Fruit fly (Drosophila melanogaster) whole organism, embryonic: ENCODE measurements around the gene Ugt37C2.

ENCODE experiments used
- Adf1 ChIP-seq: fragments of 200-800 bp; sonication (Bioruptor generic); IDR thresholded peaks from 2 replicates; pipeline ENCODE4 v1.3.6; 2022; ENCODE audit warnings: missing biosample characterization, missing genetic modification characterization
- C15 ChIP-seq: fragments of 200-800 bp; sonication (Bioruptor generic); IDR thresholded peaks from 3 replicates; pipeline ENCODE4 v1.3.6; 2022; ENCODE audit warnings: missing biosample characterization, missing genetic modification characterization
- CG11504 ChIP-seq: fragments of 200-800 bp; sonication (Bioruptor generic); optimal IDR thresholded peaks from 3 replicates; lab custom pipeline; 2019; ENCODE audit warnings: missing biosample characterization, mild to moderate bottlenecking, missing genetic modification characterization, moderate library complexity
- CG1233 ChIP-seq: fragments of 200-800 bp; sonication (Bioruptor generic); optimal IDR thresholded peaks from 4 replicates; lab custom pipeline; 2018; ENCODE audit warnings: missing biosample characterization, mild to moderate bottlenecking, missing genetic modification characterization
- CG14050 ChIP-seq: fragments of 200-800 bp; sonication (Bioruptor generic); IDR thresholded peaks from 3 replicates; pipeline ENCODE4 v1.3.6; 2022; ENCODE audit warnings: missing biosample characterization, missing genetic modification characterization
- CG15269 ChIP-seq: fragments of 200-800 bp; sonication (Bioruptor generic); optimal IDR thresholded peaks from 2 replicates; lab custom pipeline; 2018; ENCODE audit warnings: missing biosample characterization, mild to moderate bottlenecking, missing genetic modification characterization, moderate library complexity
- CG15696 ChIP-seq: fragments of 200-800 bp; sonication (Bioruptor generic); optimal IDR thresholded peaks from 2 replicates; lab custom pipeline; 2019; ENCODE audit warnings: missing biosample characterization, mild to moderate bottlenecking, missing genetic modification characterization, moderate library complexity
- CG1603 ChIP-seq: fragments of 200-800 bp; sonication (Bioruptor generic); optimal IDR thresholded peaks from 2 replicates; lab custom pipeline; 2019; ENCODE audit warnings: missing biosample characterization, mild to moderate bottlenecking, missing genetic modification characterization, moderate library complexity
- CG17829 ChIP-seq: fragments of 200-800 bp; optimal IDR thresholded peaks from 2 replicates; lab custom pipeline; 2019; ENCODE audit warnings: missing biosample characterization, mild to moderate bottlenecking, missing genetic modification characterization, moderate library complexity
- CG18476 ChIP-seq: fragments of 200-800 bp; sonication (Bioruptor generic); optimal IDR thresholded peaks from 2 replicates; lab custom pipeline; 2016; ENCODE audit warnings: missing biosample characterization, mild to moderate bottlenecking, missing genetic modification characterization
- CG30403 ChIP-seq: fragments of 200-800 bp; sonication (Bioruptor generic); optimal IDR thresholded peaks from 3 replicates; lab custom pipeline; 2016; ENCODE audit warnings: missing biosample characterization, missing genetic modification characterization
- CG30431 ChIP-seq: fragments of 200-800 bp; sonication (Bioruptor generic); optimal IDR thresholded peaks from 2 replicates; lab custom pipeline; 2017; ENCODE audit warnings: missing biosample characterization, missing genetic modification characterization
- CG31441 ChIP-seq: fragments of 200-800 bp; sonication (Bioruptor generic); IDR thresholded peaks from 2 replicates; pipeline ENCODE4 v1.3.6; 2022; ENCODE audit warnings: missing biosample characterization, missing genetic modification characterization
- CG3407 ChIP-seq: fragments of 200-800 bp; sonication (Bioruptor generic); optimal IDR thresholded peaks from 2 replicates; lab custom pipeline; 2018; ENCODE audit warnings: missing biosample characterization, mild to moderate bottlenecking, missing genetic modification characterization
- CG5245 ChIP-seq: fragments of 200-800 bp; sonication (Bioruptor generic); optimal IDR thresholded peaks from 3 replicates; lab custom pipeline; 2016; ENCODE audit warnings: missing biosample characterization, missing genetic modification characterization
- CG6683 ChIP-seq: fragments of 200-800 bp; sonication (Bioruptor generic); optimal IDR thresholded peaks from 2 replicates; lab custom pipeline; 2017; ENCODE audit warnings: missing biosample characterization, mild to moderate bottlenecking, missing genetic modification characterization, missing genetic modification reagents
- CG7745 ChIP-seq: fragments of 200-800 bp; sonication (Bioruptor generic); optimal IDR thresholded peaks from 2 replicates; lab custom pipeline; 2018; ENCODE audit warnings: missing biosample characterization, mild to moderate bottlenecking, missing genetic modification characterization, moderate library complexity
- CG8359 ChIP-seq: fragments of 200-800 bp; sonication (Bioruptor generic); optimal IDR thresholded peaks from 2 replicates; lab custom pipeline; 2017; ENCODE audit warnings: missing biosample characterization, mild to moderate bottlenecking, missing genetic modification characterization, borderline replicate concordance
- D19A ChIP-seq: fragments of 200-800 bp; optimal IDR thresholded peaks from 3 replicates; lab custom pipeline; 2019; ENCODE audit warnings: missing biosample characterization, mild to moderate bottlenecking, missing genetic modification characterization, moderate library complexity
- Dek ChIP-seq: fragments of 200-800 bp; sonication (Bioruptor generic); optimal IDR thresholded peaks from 3 replicates; lab custom pipeline; 2019; ENCODE audit warnings: missing biosample characterization, mild to moderate bottlenecking, missing genetic modification characterization, moderate library complexity
- Eip74EF ChIP-seq, 2 experiments: fragments of 200-800 bp in 1 of 2; fragments of >200 bp in 1 of 2; sonication (Bioruptor generic) in 1 of 2; optimal IDR thresholded peaks; 2 replicates each; lab custom pipeline; 2017 to 2019; ENCODE audit warnings: missing biosample characterization in 2 of 2, missing genetic modification characterization in 2 of 2, mild to moderate bottlenecking in 1 of 2, moderate library complexity in 1 of 2
- H15 ChIP-seq: fragments of 200-800 bp; sonication (Bioruptor generic); IDR thresholded peaks from 3 replicates; pipeline ENCODE4 v1.3.6; 2022; ENCODE audit warnings: missing biosample characterization, missing genetic modification characterization
- NC2β ChIP-seq: fragments of 200-800 bp; sonication (Bioruptor generic); optimal IDR thresholded peaks from 2 replicates; lab custom pipeline; 2016; ENCODE audit warnings: missing biosample characterization, missing genetic modification characterization
- NfI ChIP-seq: fragments of 200-800 bp; sonication (Bioruptor generic); optimal IDR thresholded peaks from 3 replicates; lab custom pipeline; 2018; ENCODE audit warnings: missing biosample characterization, mild to moderate bottlenecking, missing genetic modification characterization, moderate library complexity
- Pdp1 ChIP-seq, 2 experiments: fragments of 200-800 bp; sonication (Bioruptor generic); optimal IDR thresholded peaks; 3 replicates each; lab custom pipeline; 2016; ENCODE audit warnings: missing biosample characterization in 2 of 2, missing genetic modification characterization in 2 of 2, mild to moderate bottlenecking in 1 of 2, moderate library complexity in 1 of 2
- Sox102F ChIP-seq: fragments of 200-800 bp; sonication (Bioruptor generic); optimal IDR thresholded peaks from 2 replicates; lab custom pipeline; 2018; ENCODE audit warnings: missing biosample characterization, mild to moderate bottlenecking, missing genetic modification characterization, moderate library complexity
- Spps ChIP-seq: fragments of 200-800 bp; sonication (Bioruptor generic); optimal IDR thresholded peaks from 2 replicates; lab custom pipeline; 2018; ENCODE audit warnings: missing biosample characterization, mild to moderate bottlenecking, missing genetic modification characterization
- az2 ChIP-seq: fragments of 200-800 bp; sonication (Bioruptor generic); optimal IDR thresholded peaks from 3 replicates; lab custom pipeline; 2016; ENCODE audit warnings: missing biosample characterization, missing genetic modification characterization
- bigmax ChIP-seq: fragments of 200-800 bp; sonication (Bioruptor generic); optimal IDR thresholded peaks from 2 replicates; lab custom pipeline; 2018; ENCODE audit warnings: missing biosample characterization, mild to moderate bottlenecking, missing genetic modification characterization
- chn ChIP-seq: fragments of 200-800 bp; sonication (Bioruptor generic); optimal IDR thresholded peaks from 2 replicates; lab custom pipeline; 2016; ENCODE audit warnings: missing biosample characterization, missing genetic modification characterization
- dmrt11E ChIP-seq: fragments of 200-800 bp; sonication (Bioruptor generic); optimal IDR thresholded peaks from 3 replicates; lab custom pipeline; 2018; ENCODE audit warnings: missing biosample characterization, mild to moderate bottlenecking, missing genetic modification characterization, moderate library complexity
- dpn ChIP-seq, 2 experiments: fragments of 200-800 bp; sonication (Bioruptor generic); optimal IDR thresholded peaks; 3 replicates each; lab custom pipeline; 2016; ENCODE audit warnings: missing biosample characterization in 2 of 2, missing genetic modification characterization in 2 of 2
- fd96Cb ChIP-seq: fragments of 200-800 bp; sonication (Bioruptor generic); optimal IDR thresholded peaks from 2 replicates; lab custom pipeline; 2018; ENCODE audit warnings: missing biosample characterization, mild to moderate bottlenecking, missing genetic modification characterization, moderate library complexity
- gem ChIP-seq: fragments of 200-800 bp; sonication (Bioruptor generic); optimal IDR thresholded peaks from 2 replicates; lab custom pipeline; 2019; ENCODE audit warnings: missing biosample characterization, mild to moderate bottlenecking, missing genetic modification characterization, moderate library complexity
- knrl ChIP-seq: fragments of 200-800 bp; sonication (Bioruptor generic); IDR thresholded peaks from 3 replicates; pipeline ENCODE4 v1.3.6; 2022; ENCODE audit warnings: missing biosample characterization, missing genetic modification characterization; ENCODE audit not compliant: partially characterized antibody
- lola ChIP-seq, 3 experiments: fragments of >200 bp in 2 of 3; fragments of 200-800 bp in 1 of 3; sonication (Bioruptor generic) in 1 of 3; optimal IDR thresholded peaks; 2 replicates each; lab custom pipeline; 2017 to 2019; ENCODE audit warnings: missing biosample characterization in 3 of 3, missing genetic modification characterization in 3 of 3, mild to moderate bottlenecking in 1 of 3, moderate library complexity in 1 of 3
- luna ChIP-seq: fragments of 200-800 bp; sonication (Bioruptor generic); optimal IDR thresholded peaks from 2 replicates; lab custom pipeline; 2016; ENCODE audit warnings: missing biosample characterization, missing genetic modification characterization
- org-1 ChIP-seq: fragments of 200-800 bp; sonication (Bioruptor generic); optimal IDR thresholded peaks from 2 replicates; lab custom pipeline; 2017; ENCODE audit warnings: missing biosample characterization, missing genetic modification characterization
- otp ChIP-seq: fragments of 200-800 bp; sonication (Bioruptor generic); IDR thresholded peaks from 3 replicates; pipeline ENCODE4, ENCODE4 v1.3.6; 2022; ENCODE audit warnings: missing biosample characterization, missing genetic modification characterization
- rib ChIP-seq: fragments of 200-800 bp; sonication (Bioruptor generic); IDR thresholded peaks from 2 replicates; pipeline ENCODE4 v1.3.6; 2022; ENCODE audit warnings: missing biosample characterization, missing genetic modification characterization
- row ChIP-seq: fragments of 200-800 bp; sonication (Bioruptor generic); IDR thresholded peaks from 3 replicates; pipeline ENCODE4 v1.3.6; 2022; ENCODE audit warnings: missing biosample characterization, missing genetic modification characterization
- tgo ChIP-seq: fragments of 200-800 bp; sonication (Bioruptor generic); IDR thresholded peaks from 3 replicates; pipeline ENCODE4 v1.3.6; 2022; ENCODE audit warnings: missing biosample characterization, missing genetic modification characterization
- tin ChIP-seq: fragments of 200-800 bp; sonication (Bioruptor generic); optimal IDR thresholded peaks from 3 replicates; lab custom pipeline; 2016; ENCODE audit warnings: missing biosample characterization, missing genetic modification characterization
- trem ChIP-seq: fragments of 200-800 bp; optimal IDR thresholded peaks from 3 replicates; lab custom pipeline; 2019; ENCODE audit warnings: missing biosample characterization, mild to moderate bottlenecking, missing genetic modification characterization, moderate library complexity
- twi ChIP-seq: fragments of 200-800 bp; optimal IDR thresholded peaks from 2 replicates; lab custom pipeline; 2019; ENCODE audit warnings: missing biosample characterization, mild to moderate bottlenecking, missing genetic modification characterization, moderate library complexity
- vnd ChIP-seq: fragments of 200-800 bp; sonication (Bioruptor generic); IDR thresholded peaks from 3 replicates; pipeline ENCODE4 v1.3.6; 2022; ENCODE audit warnings: missing biosample characterization, missing genetic modification characterization; ENCODE audit not compliant: partially characterized antibody
- zen2 ChIP-seq: fragments of 200-800 bp; sonication (Bioruptor generic); IDR thresholded peaks from 3 replicates; pipeline ENCODE4 v1.3.6; 2022; ENCODE audit warnings: missing biosample characterization, missing genetic modification characterization; ENCODE audit not compliant: partially characterized antibody
- zfh1 ChIP-seq: fragments of 200-800 bp; sonication (Bioruptor generic); IDR thresholded peaks from 3 replicates; pipeline ENCODE4 v1.3.6; 2022; ENCODE audit warnings: missing biosample characterization, missing genetic modification characterization

Ugt37C2 gene

dm6 chr2L:16818335-16818973, 24.4 kb downstream of the Ugt37C2 start (continued):
- peak; percentile 20 for TF ChIP-seq CG8359 (GFP tag; lab: Kevin White, UChicago)
- TF ChIP-seq CG31441 (GFP tag; lab: Robert Waterston, UW) = peak; percentile 65
- peak; percentile 33 for TF ChIP-seq CG1233 (GFP tag; lab: Kevin White, UChicago)
- no peak for TF ChIP-seq C15 (GFP tag; lab: Robert Waterston, UW)
- TF ChIP-seq D19A (tag; lab: Kevin White, UChicago) = peak; percentile 50
- TF ChIP-seq Sox102F (GFP tag; lab: Kevin White, UChicago) = peak; percentile 43
- no peak for TF ChIP-seq bigmax (GFP tag; lab: Kevin White, UChicago)
- TF ChIP-seq CG15269 = peak; percentile 30
- TF ChIP-seq CG6683 (GFP tag; lab: Kevin White, UChicago) = no peak
- no peak for TF ChIP-seq CG5245 (GFP tag; lab: Kevin White, UChicago)
- peak in 1 of 3 experiments; percentile 56 for TF ChIP-seq lola (GFP tag; optimal IDR thresholded peaks at IDR 0.05; lab: Kevin White, UChicago)
- no peak for TF ChIP-seq chn (GFP tag; lab: Kevin White, UChicago)
- peak; percentile 21; the same call in 1 of the 3 replicates for TF ChIP-seq H15 (GFP tag; lab: Robert Waterston, UW)
- TF ChIP-seq NfI = peak; percentile 21
- peak; percentile 8 for TF ChIP-seq tin (GFP tag; lab: Kevin White, UChicago)
- TF ChIP-seq fd96Cb (tag; lab: Kevin White, UChicago) = peak; percentile 37
- TF ChIP-seq az2 (GFP tag; lab: Kevin White, UChicago) = peak; percentile 40
- TF ChIP-seq CG30431 (GFP tag; lab: Kevin White, UChicago) = no peak
- no peak for TF ChIP-seq knrl (GFP tag; lab: Robert Waterston, UW)
- peak in 1 of 2 experiments; percentile 12 for TF ChIP-seq dpn (GFP tag; optimal IDR thresholded peaks at IDR 0.05; lab: Kevin White, UChicago)
- peak; percentile 11 for TF ChIP-seq CG1603 (tag; lab: Kevin White, UChicago)
- no peak for TF ChIP-seq twi (tag; lab: Kevin White, UChicago)
- peak; percentile 35 for TF ChIP-seq CG30403 (GFP tag; lab: Kevin White, UChicago)
- peak; percentile 42; the same call in 1 of the 3 replicates for TF ChIP-seq row
- no peak for TF ChIP-seq CG15696 (tag; lab: Kevin White, UChicago)
- peak in 1 of 2 experiments; percentile 17 for TF ChIP-seq Eip74EF (GFP tag; optimal IDR thresholded peaks at IDR 0.05; lab: Kevin White, UChicago)
- no peak for TF ChIP-seq CG14050 (GFP tag; lab: Robert Waterston, UW)
- TF ChIP-seq org-1 (GFP tag; lab: Kevin White, UChicago) = peak; percentile 22
- peak; percentile 3 for TF ChIP-seq CG18476 (GFP tag; lab: Kevin White, UChicago)
- TF ChIP-seq Adf1 (GFP tag; lab: Robert Waterston, UW) = no peak
- TF ChIP-seq gem (tag; lab: Kevin White, UChicago) = peak; percentile 64
- TF ChIP-seq rib = no peak
- TF ChIP-seq CG7745 (tag; lab: Kevin White, UChicago) = no peak
- peak; percentile 43 for TF ChIP-seq CG11504 (tag; lab: Kevin White, UChicago)
- no peak for TF ChIP-seq otp (GFP tag; lab: Robert Waterston, UW)
- TF ChIP-seq Dek (tag; lab: Kevin White, UChicago) = no peak
- no peak for TF ChIP-seq CG3407 (GFP tag; lab: Kevin White, UChicago)
- 0 out of 3 replicates have a peak, but pooled peaks have one; percentile 10 for TF ChIP-seq zfh1 (GFP tag; lab: Robert Waterston, UW)
- peak in 1 of 2 experiments; percentile 67 for TF ChIP-seq Pdp1 (GFP tag; optimal IDR thresholded peaks at IDR 0.05; lab: Kevin White, UChicago)
- TF ChIP-seq luna (GFP tag; lab: Kevin White, UChicago) = no peak
- TF ChIP-seq tgo (GFP tag; lab: Robert Waterston, UW) = no peak
- TF ChIP-seq vnd (GFP tag; lab: Robert Waterston, UW) = no peak
- peak; percentile 24 for TF ChIP-seq trem (tag; lab: Kevin White, UChicago)
- no peak for TF ChIP-seq zen2 (GFP tag; lab: Robert Waterston, UW)
- peak; percentile 43 for TF ChIP-seq dmrt11E (tag; lab: Kevin White, UChicago)
- no peak for TF ChIP-seq NC2β
- peak; percentile 22 for TF ChIP-seq Spps (tag; lab: Kevin White, UChicago)
- TF ChIP-seq CG17829 (tag; lab: Kevin White, UChicago) = peak; percentile 43
